Fruit fly (Drosophila melanogaster) S2 (cell line): ENCODE data around the gene Lcp65Ab2.

ENCODE experiments used
- CG8478 ChIP-seq: fragments of >200 bp; optimal IDR thresholded peaks from 2 replicates; lab custom pipeline; 2018
- CTCF ChIP-seq, 2 experiments: fragments of >200 bp; optimal IDR thresholded peaks; 2 replicates each; lab custom pipeline; 2018

- TF ChIP-seq CTCF (optimal IDR thresholded peaks at IDR 0.05; lab: Kevin White, UChicago) (no peak), CG8478 (lab: Kevin White, UChicago) (no peak)
Observed at dm6 chr3L:6111458-6111857, 35.0 kb upstream of the Lcp65Ab2 start.
